Worm (Caenorhabditis elegans): ENCODE data around the gene C06E1.11.
A peak's percentile ranks its signal among the peaks of the same experiment; 100 is the strongest.

Gene C06E1.11

DNA sequence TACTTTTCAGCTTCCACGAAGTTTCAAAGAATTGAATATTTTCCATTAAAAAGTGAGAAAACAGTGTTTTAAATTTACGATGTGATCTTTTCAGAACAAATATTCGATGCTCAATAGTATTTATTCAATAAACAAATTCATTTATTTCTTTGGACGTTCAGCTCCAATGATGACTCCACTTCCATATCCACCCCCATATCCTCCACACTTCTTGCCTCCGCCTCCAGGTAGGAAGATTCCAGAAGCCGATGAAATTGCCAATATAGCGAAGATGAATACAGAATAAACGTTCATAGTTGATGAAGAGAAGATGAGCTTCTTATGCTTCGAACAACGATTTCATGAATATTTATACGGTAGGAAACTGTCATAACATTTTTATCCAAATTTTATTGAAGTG, 27.3 kb downstream of the C06E1.11 start, which contains the start of gene fip-3:
TSS of gene fip-3 (minus strand) at position 294 of the 400 bp plus-strand sequence.
- TF ChIP-seq crh-2 (tag; optimal IDR thresholded peaks at IDR 0.05) (no peak), gmeb-1 (tag; optimal IDR thresholded peaks at IDR 0.05) (no peak), elt-3 (tag; optimal IDR thresholded peaks at IDR 0.05) (no peak), unc-55 (GFP tag; optimal IDR thresholded peaks at IDR 0.05) (no peak), ztf-11 (tag; optimal IDR thresholded peaks at IDR 0.05) (no peak), lsy-2 (tag; optimal IDR thresholded peaks at IDR 0.05) (no peak), sma-3 (GFP tag; optimal IDR thresholded peaks at IDR 0.05) (no peak), zag-1 (tag; optimal IDR thresholded peaks at IDR 0.05) (no peak), ztf-4 (tag; optimal IDR thresholded peaks at IDR 0.05) (no peak), lin-13 (GFP tag; optimal IDR thresholded peaks at IDR 0.05) (no peak), F13H6.1 (tag; optimal IDR thresholded peaks at IDR 0.05) (no peak), lin-11 (tag; optimal IDR thresholded peaks at IDR 0.05) (no peak), lin-39 (tag; optimal IDR thresholded peaks at IDR 0.05) (no peak), R02D3.7 (tag; optimal IDR thresholded peaks at IDR 0.05) (no peak), mbf-1 (tag; optimal IDR thresholded peaks at IDR 0.05) (no peak), ceh-82 (tag; optimal IDR thresholded peaks at IDR 0.05) (no peak), egl-27 (tag; optimal IDR thresholded peaks at IDR 0.05) (no peak), nhr-23 (tag; optimal IDR thresholded peaks at IDR 0.05) (no peak)

DNA sequence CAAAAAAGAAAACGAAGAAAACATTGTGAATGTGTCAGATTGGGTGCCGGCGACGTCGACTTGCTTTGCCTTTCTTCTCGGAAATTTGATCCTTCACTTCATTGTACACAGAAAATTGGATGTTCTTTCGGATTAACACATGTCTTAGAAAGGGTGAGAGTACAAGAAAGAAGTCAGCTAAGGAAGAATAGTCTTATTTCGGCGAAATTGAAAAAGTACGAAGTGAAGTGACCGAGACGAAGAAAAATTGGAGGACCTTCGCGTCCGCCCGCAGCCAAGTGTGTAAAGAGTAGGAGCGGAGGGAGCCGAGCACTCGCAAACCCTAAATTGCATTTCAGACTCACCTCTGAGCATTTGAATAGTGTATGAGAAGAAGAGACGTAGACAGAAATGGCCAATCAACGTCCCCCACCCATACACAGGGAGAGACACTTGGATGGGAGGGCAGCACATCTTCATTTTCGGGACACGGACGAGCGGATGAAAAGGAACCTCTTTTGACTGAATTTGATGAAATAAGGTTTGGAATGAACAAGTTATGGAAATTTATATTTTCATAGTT, 27.8 kb downstream of the C06E1.11 start, which contains the start of gene glr-1:
TSS of gene glr-1 (minus strand) at position 51 of the 562 bp plus-strand sequence.
- no peak for TF ChIP-seq ceh-82 (tag; optimal IDR thresholded peaks at IDR 0.05)
- TF ChIP-seq ztf-4 (tag; optimal IDR thresholded peaks at IDR 0.05) = no peak
- no peak for TF ChIP-seq unc-55 (GFP tag; optimal IDR thresholded peaks at IDR 0.05)
- TF ChIP-seq Y55F3AM.14 (GFP tag; optimal IDR thresholded peaks at IDR 0.05) = no peak
- TF ChIP-seq sma-3 (GFP tag; optimal IDR thresholded peaks at IDR 0.05) = no peak
- no peak for TF ChIP-seq nhr-12 (tag; optimal IDR thresholded peaks at IDR 0.05)
- TF ChIP-seq elt-3 (tag; optimal IDR thresholded peaks at IDR 0.05) = no peak

DNA sequence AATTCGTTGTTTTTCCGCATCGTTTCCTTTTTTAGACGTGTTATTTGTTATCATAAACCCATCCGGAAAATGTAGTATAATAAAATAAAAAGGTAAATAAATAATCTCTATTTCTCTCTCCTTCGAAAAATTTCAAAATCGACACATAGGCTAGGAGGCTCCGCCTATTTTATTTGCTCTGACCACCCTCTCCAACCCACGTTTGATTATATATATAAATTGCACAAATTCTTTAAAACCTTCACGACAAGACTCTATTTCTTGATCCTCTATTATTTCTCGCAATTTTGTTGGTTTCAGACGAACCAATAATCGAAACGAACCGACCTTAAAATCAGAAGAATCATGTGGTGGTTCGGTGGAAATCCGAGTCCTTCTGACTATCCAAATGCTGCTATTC, 35.7 kb downstream of the C06E1.11 start, which contains the start of gene doxa-1:
TSS of gene doxa-1 (plus strand) at position 301 of the 400 bp plus-strand sequence.
- TF ChIP-seq lin-13 (GFP tag; optimal IDR thresholded peaks at IDR 0.05) (no peak), unc-55 (GFP tag; optimal IDR thresholded peaks at IDR 0.05) (no peak), elt-3 (tag; optimal IDR thresholded peaks at IDR 0.05) (no peak), blmp-1 (tag; optimal IDR thresholded peaks at IDR 0.05; ENCODE audit: insufficient read depth) (no peak), snpc-4 (tag; optimal IDR thresholded peaks at IDR 0.05) (no peak), ztf-11 (tag; optimal IDR thresholded peaks at IDR 0.05) (no peak), skn-1 (tag; optimal IDR thresholded peaks at IDR 0.05) (no peak), unc-62 (GFP tag; optimal IDR thresholded peaks at IDR 0.05) (no peak), Y55F3AM.14 (GFP tag; optimal IDR thresholded peaks at IDR 0.05) (no peak)

DNA sequence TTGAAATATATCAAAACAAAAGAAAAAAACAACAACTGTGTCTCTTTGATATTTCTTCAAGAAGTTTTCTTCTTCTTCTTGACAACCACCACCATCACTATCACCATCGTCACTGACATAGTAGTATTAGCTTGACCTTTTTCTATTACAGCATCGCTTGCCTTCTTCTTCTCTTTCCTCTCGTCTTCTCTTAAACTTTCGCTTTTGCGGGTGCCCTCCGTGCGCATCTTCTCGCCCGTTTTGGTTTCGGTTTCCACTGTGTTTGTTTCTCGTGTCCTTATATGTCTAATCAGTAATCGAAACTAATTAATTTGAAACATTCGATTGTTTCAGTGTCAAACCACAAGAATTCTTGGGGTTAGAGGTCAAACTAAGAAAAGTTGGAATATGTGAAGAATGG, 37.1 kb downstream of the C06E1.11 start:
- TF ChIP-seq ama-1 (optimal IDR thresholded peaks at IDR 0.05) (no peak), unc-39 (tag; optimal IDR thresholded peaks at IDR 0.05) (no peak), sma-9 (GFP tag; optimal IDR thresholded peaks at IDR 0.05) (peak; percentile 11), sma-9 (tag; optimal IDR thresholded peaks at IDR 0.05) (no peak), nhr-25 (tag; optimal IDR thresholded peaks at IDR 0.05) (peak; percentile 48), fos-1 (tag; optimal IDR thresholded peaks at IDR 0.05) (peak; percentile 4), blmp-1 (tag; optimal IDR thresholded peaks at IDR 0.05; ENCODE audit: insufficient read depth) (peak; percentile 92), crh-2 (tag; optimal IDR thresholded peaks at IDR 0.05) (peak; percentile 22)

DNA sequence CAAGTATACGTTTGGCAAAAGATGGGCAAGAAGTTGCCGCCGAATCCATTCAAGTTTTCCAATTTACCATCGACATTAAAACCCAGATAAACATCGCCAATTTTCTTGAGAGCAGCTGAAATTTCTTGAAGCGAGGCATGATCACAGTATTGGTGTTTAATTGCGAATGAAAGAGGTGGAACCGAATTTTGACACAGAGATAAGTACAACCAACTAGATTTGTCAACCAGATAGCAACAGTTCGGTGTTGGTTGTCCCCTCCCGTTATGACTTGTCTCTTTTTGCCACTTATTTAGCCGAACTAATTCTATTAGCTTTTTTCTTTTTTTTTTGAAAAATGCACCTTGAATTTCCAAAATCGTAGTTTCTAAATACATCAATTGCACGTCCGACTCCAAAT, 38.1 kb downstream of the C06E1.11 start:
- TF ChIP-seq ceh-16 (tag; optimal IDR thresholded peaks at IDR 0.05) (no peak), blmp-1 (tag; optimal IDR thresholded peaks at IDR 0.05; ENCODE audit: insufficient read depth) (no peak), skn-1 (tag; optimal IDR thresholded peaks at IDR 0.05) (no peak), unc-39 (tag; optimal IDR thresholded peaks at IDR 0.05) (no peak), aly-2 (tag; optimal IDR thresholded peaks at IDR 0.05) (no peak), elt-3 (tag; optimal IDR thresholded peaks at IDR 0.05) (no peak), nhr-77 (tag; optimal IDR thresholded peaks at IDR 0.05) (no peak), Y55F3AM.14 (GFP tag; optimal IDR thresholded peaks at IDR 0.05) (no peak), sem-4 (tag; optimal IDR thresholded peaks at IDR 0.05) (no peak)

All from whole organism, L2 larva.